Fruit fly (Drosophila melanogaster) whole organism, embryonic: ENCODE data around the gene eIF4G2.

Source experiments
- Asciz ChIP-seq: fragments of 200-800 bp; sonication (Bioruptor generic); optimal IDR thresholded peaks from 2 replicates; lab custom pipeline; 2017; ENCODE audit warnings: missing biosample characterization, mild to moderate bottlenecking, missing genetic modification characterization, missing genetic modification reagents
- CG10267 ChIP-seq: fragments of 200-800 bp; sonication (Bioruptor generic); optimal IDR thresholded peaks from 2 replicates; lab custom pipeline; 2018; ENCODE audit warnings: missing biosample characterization, mild to moderate bottlenecking, missing genetic modification characterization, moderate library complexity
- CG10321 ChIP-seq: fragments of 200-800 bp; sonication (Bioruptor generic); IDR thresholded peaks from 2 replicates; pipeline ENCODE4 v1.3.6; 2022; ENCODE audit warnings: missing biosample characterization, missing genetic modification characterization
- CG10366 ChIP-seq: fragments of 200-800 bp; sonication (Bioruptor generic); IDR thresholded peaks from 2 replicates; pipeline ENCODE4 v1.3.6; 2022; ENCODE audit warnings: missing biosample characterization, missing genetic modification characterization
- CG10431 ChIP-seq: fragments of 200-800 bp; sonication (Bioruptor generic); optimal IDR thresholded peaks from 3 replicates; lab custom pipeline; 2018; ENCODE audit warnings: missing biosample characterization, mild to moderate bottlenecking, missing genetic modification characterization
- CG11247 ChIP-seq: fragments of 200-800 bp; sonication (Bioruptor generic); IDR thresholded peaks from 2 replicates; pipeline ENCODE4 v1.3.6; 2022; ENCODE audit warnings: missing biosample characterization, missing genetic modification characterization
- CG11695 ChIP-seq: fragments of 200-800 bp; sonication (Bioruptor generic); IDR thresholded peaks from 3 replicates; pipeline ENCODE4 v1.3.6; 2022; ENCODE audit warnings: missing biosample characterization, missing genetic modification characterization
- CG12071 ChIP-seq: fragments of 200-800 bp; sonication (Bioruptor generic); optimal IDR thresholded peaks from 3 replicates; lab custom pipeline; 2018; ENCODE audit warnings: missing biosample characterization, mild to moderate bottlenecking, missing genetic modification characterization
- CG12219 ChIP-seq: fragments of 200-800 bp; sonication (Bioruptor generic); optimal IDR thresholded peaks from 3 replicates; lab custom pipeline; 2018; ENCODE audit warnings: missing biosample characterization, mild to moderate bottlenecking, missing genetic modification characterization
- CG14014 ChIP-seq: fragments of 200-800 bp; sonication (Bioruptor generic); IDR thresholded peaks from 2 replicates; pipeline ENCODE4 v1.3.6; 2022; ENCODE audit warnings: missing biosample characterization, missing genetic modification characterization
- CG17385 ChIP-seq: fragments of 200-800 bp; sonication (Bioruptor generic); optimal IDR thresholded peaks from 3 replicates; lab custom pipeline; 2018; ENCODE audit warnings: missing biosample characterization, mild to moderate bottlenecking, missing genetic modification characterization
- CG17568 ChIP-seq: fragments of 200-800 bp; sonication (Bioruptor generic); optimal IDR thresholded peaks from 2 replicates; lab custom pipeline; 2018; ENCODE audit warnings: missing biosample characterization, mild to moderate bottlenecking, missing genetic modification characterization, moderate library complexity
- CG17829 ChIP-seq: fragments of 200-800 bp; optimal IDR thresholded peaks from 2 replicates; lab custom pipeline; 2019; ENCODE audit warnings: missing biosample characterization, mild to moderate bottlenecking, missing genetic modification characterization, moderate library complexity
- CG18262 ChIP-seq: fragments of 200-800 bp; optimal IDR thresholded peaks from 3 replicates; lab custom pipeline; 2019; ENCODE audit warnings: missing biosample characterization, mild to moderate bottlenecking, missing genetic modification characterization, moderate library complexity
- CG18619 ChIP-seq: fragments of 200-800 bp; sonication (Bioruptor generic); optimal IDR thresholded peaks from 3 replicates; lab custom pipeline; 2017; ENCODE audit warnings: missing biosample characterization, mild to moderate bottlenecking, missing genetic modification characterization
- CG2120 ChIP-seq: fragments of 200-800 bp; sonication (Bioruptor generic); optimal IDR thresholded peaks from 3 replicates; lab custom pipeline; 2016; ENCODE audit warnings: missing biosample characterization, missing genetic modification characterization
- CG2889 ChIP-seq: fragments of 200-800 bp; sonication (Bioruptor generic); IDR thresholded peaks from 3 replicates; pipeline ENCODE4 v1.3.6; 2022; ENCODE audit warnings: missing biosample characterization, missing genetic modification characterization
- CG30020 ChIP-seq: fragments of 200-800 bp; optimal IDR thresholded peaks from 2 replicates; lab custom pipeline; 2019; ENCODE audit warnings: missing biosample characterization, mild to moderate bottlenecking, missing genetic modification characterization, moderate library complexity
- CG31224 ChIP-seq: fragments of 200-800 bp; sonication (Bioruptor generic); IDR thresholded peaks from 2 replicates; pipeline ENCODE4 v1.3.6; 2022; ENCODE audit warnings: missing biosample characterization, missing genetic modification characterization
- CG4282 ChIP-seq: fragments of 200-800 bp; sonication (Bioruptor generic); optimal IDR thresholded peaks from 2 replicates; lab custom pipeline; 2016; ENCODE audit warnings: missing biosample characterization, missing genetic modification characterization
- CG4404 ChIP-seq: fragments of 200-800 bp; sonication (Bioruptor generic); IDR thresholded peaks from 2 replicates; pipeline ENCODE4 v1.3.6; 2022; ENCODE audit warnings: missing biosample characterization, missing genetic modification characterization
- CG6683 ChIP-seq: fragments of 200-800 bp; sonication (Bioruptor generic); optimal IDR thresholded peaks from 2 replicates; lab custom pipeline; 2017; ENCODE audit warnings: missing biosample characterization, mild to moderate bottlenecking, missing genetic modification characterization, missing genetic modification reagents
- CG6689 ChIP-seq: fragments of 200-800 bp; sonication (Bioruptor generic); IDR thresholded peaks from 2 replicates; pipeline ENCODE4 v1.3.6; 2022; ENCODE audit warnings: missing biosample characterization, missing genetic modification characterization
- CG7786 ChIP-seq: fragments of 200-800 bp; sonication (Bioruptor generic); optimal IDR thresholded peaks from 2 replicates; lab custom pipeline; 2016; ENCODE audit warnings: missing biosample characterization, missing genetic modification characterization
- CG8478 ChIP-seq: fragments of >200 bp; optimal IDR thresholded peaks from 2 replicates; lab custom pipeline; 2018
- CTCF ChIP-seq: fragments of 200-800 bp; sonication (Bioruptor generic); optimal IDR thresholded peaks from 2 replicates; lab custom pipeline; 2017; ENCODE audit warnings: missing biosample characterization, mild to moderate bottlenecking, missing genetic modification characterization, moderate library complexity
- Gsc ChIP-seq: fragments of 200-800 bp; sonication (Bioruptor generic); IDR thresholded peaks from 2 replicates; pipeline ENCODE4 v1.3.6; 2022; ENCODE audit warnings: missing biosample characterization, missing genetic modification characterization
- HLH3B ChIP-seq: fragments of 200-800 bp; sonication (Bioruptor generic); IDR thresholded peaks from 2 replicates; pipeline ENCODE4 v1.3.6; 2022; ENCODE audit warnings: missing biosample characterization, missing genetic modification characterization
- HLH4C ChIP-seq: fragments of 200-800 bp; sonication (Bioruptor generic); IDR thresholded peaks from 3 replicates; pipeline ENCODE4 v1.3.6; 2022; ENCODE audit warnings: missing biosample characterization, missing genetic modification characterization; ENCODE audit not compliant: partially characterized antibody
- Hey ChIP-seq: fragments of 200-800 bp; sonication (Bioruptor generic); optimal IDR thresholded peaks from 3 replicates; lab custom pipeline; 2018; ENCODE audit warnings: missing biosample characterization, mild to moderate bottlenecking, missing genetic modification characterization
- Hr3 ChIP-seq: fragments of 200-800 bp; sonication (Bioruptor generic); optimal IDR thresholded peaks from 3 replicates; lab custom pipeline; 2016; ENCODE audit warnings: missing biosample characterization, missing genetic modification characterization
- Hr39 ChIP-seq: fragments of >200 bp; optimal IDR thresholded peaks from 2 replicates; lab custom pipeline; 2017
- Jarid2 ChIP-seq: fragments of 200-800 bp; sonication (Bioruptor generic); optimal IDR thresholded peaks from 3 replicates; lab custom pipeline; 2017; ENCODE audit warnings: mild to moderate bottlenecking, missing biosample characterization, missing genetic modification reagents, missing genetic modification characterization
- Mrtf ChIP-seq: fragments of 200-800 bp; sonication (Bioruptor generic); IDR thresholded peaks from 3 replicates; pipeline ENCODE4 v1.3.6; 2022; ENCODE audit warnings: missing biosample characterization, missing genetic modification characterization
- Ptx1 ChIP-seq: fragments of 200-800 bp; sonication (Bioruptor generic); IDR thresholded peaks from 2 replicates; pipeline ENCODE4 v1.3.6; 2022; ENCODE audit warnings: missing biosample characterization, missing genetic modification characterization
- bab2 ChIP-seq: fragments of 200-800 bp; sonication (Bioruptor generic); optimal IDR thresholded peaks from 2 replicates; lab custom pipeline; 2016; ENCODE audit warnings: missing biosample characterization, missing genetic modification characterization
- dm ChIP-seq: fragments of 200-800 bp; sonication (Bioruptor generic); optimal IDR thresholded peaks from 3 replicates; lab custom pipeline; 2016; ENCODE audit warnings: missing biosample characterization, missing genetic modification characterization
- ewg ChIP-seq: fragments of 200-800 bp; sonication (Bioruptor generic); optimal IDR thresholded peaks from 3 replicates; lab custom pipeline; 2017; ENCODE audit warnings: mild to moderate bottlenecking, missing biosample characterization, missing genetic modification reagents, missing genetic modification characterization
- fu2 ChIP-seq: fragments of 200-800 bp; sonication (Bioruptor generic); optimal IDR thresholded peaks from 2 replicates; lab custom pipeline; 2016; ENCODE audit warnings: missing biosample characterization, missing genetic modification characterization
- gsb-n ChIP-seq: fragments of 200-800 bp; sonication (Bioruptor generic); optimal IDR thresholded peaks from 3 replicates; lab custom pipeline; 2018; ENCODE audit warnings: missing biosample characterization, mild to moderate bottlenecking, missing genetic modification characterization
- ham ChIP-seq: fragments of 200-800 bp; sonication (Bioruptor generic); IDR thresholded peaks from 2 replicates; pipeline ENCODE4 v1.3.6; 2022; ENCODE audit warnings: missing biosample characterization, missing genetic modification characterization
- hkb ChIP-seq, 2 experiments: fragments of 200-800 bp in 1 of 2; fragments of >200 bp in 1 of 2; sonication (Bioruptor generic) in 1 of 2; IDR thresholded peaks in 1 of 2; optimal IDR thresholded peaks in 1 of 2; 2 replicates each; pipeline versions ENCODE4 v1.3.6 to Lab custom; 2017 to 2022; ENCODE audit warnings: missing biosample characterization in 1 of 2, missing genetic modification characterization in 1 of 2
- jumu ChIP-seq: fragments of 200-800 bp; sonication (Bioruptor generic); optimal IDR thresholded peaks from 3 replicates; lab custom pipeline; 2016; ENCODE audit warnings: missing biosample characterization, missing genetic modification characterization
- kay ChIP-seq: fragments of 200-800 bp; sonication (Bioruptor generic); optimal IDR thresholded peaks from 2 replicates; lab custom pipeline; 2016; ENCODE audit warnings: missing biosample characterization, missing genetic modification characterization
- mam ChIP-seq: fragments of 200-800 bp; sonication (Bioruptor generic); optimal IDR thresholded peaks from 3 replicates; lab custom pipeline; 2016; ENCODE audit warnings: missing biosample characterization, missing genetic modification characterization
- oc ChIP-seq: fragments of 200-800 bp; sonication (Bioruptor generic); optimal IDR thresholded peaks from 2 replicates; lab custom pipeline; 2018; ENCODE audit warnings: missing biosample characterization, mild to moderate bottlenecking, missing genetic modification characterization, moderate library complexity
- odd ChIP-seq: fragments of 200-800 bp; sonication (Bioruptor generic); optimal IDR thresholded peaks from 2 replicates; lab custom pipeline; 2017; ENCODE audit warnings: missing biosample characterization, mild to moderate bottlenecking, missing genetic modification characterization
- org-1 ChIP-seq: fragments of 200-800 bp; sonication (Bioruptor generic); optimal IDR thresholded peaks from 2 replicates; lab custom pipeline; 2017; ENCODE audit warnings: missing biosample characterization, missing genetic modification characterization
- ssp ChIP-seq: fragments of 200-800 bp; sonication (Bioruptor generic); IDR thresholded peaks from 2 replicates; pipeline ENCODE4 v1.3.6; 2022; ENCODE audit warnings: missing biosample characterization, missing genetic modification characterization
- tin ChIP-seq: fragments of 200-800 bp; sonication (Bioruptor generic); optimal IDR thresholded peaks from 3 replicates; lab custom pipeline; 2016; ENCODE audit warnings: missing biosample characterization, missing genetic modification characterization
- tup ChIP-seq: fragments of 200-800 bp; sonication (Bioruptor generic); optimal IDR thresholded peaks from 2 replicates; lab custom pipeline; 2016; ENCODE audit warnings: missing biosample characterization, mild to moderate bottlenecking, missing genetic modification characterization, moderate library complexity
- wor ChIP-seq: fragments of 200-800 bp; sonication (Bioruptor generic); IDR thresholded peaks from 2 replicates; pipeline ENCODE4 v1.3.6; 2022; ENCODE audit warnings: missing biosample characterization, missing genetic modification characterization

eIF4G2 gene

DNA sequence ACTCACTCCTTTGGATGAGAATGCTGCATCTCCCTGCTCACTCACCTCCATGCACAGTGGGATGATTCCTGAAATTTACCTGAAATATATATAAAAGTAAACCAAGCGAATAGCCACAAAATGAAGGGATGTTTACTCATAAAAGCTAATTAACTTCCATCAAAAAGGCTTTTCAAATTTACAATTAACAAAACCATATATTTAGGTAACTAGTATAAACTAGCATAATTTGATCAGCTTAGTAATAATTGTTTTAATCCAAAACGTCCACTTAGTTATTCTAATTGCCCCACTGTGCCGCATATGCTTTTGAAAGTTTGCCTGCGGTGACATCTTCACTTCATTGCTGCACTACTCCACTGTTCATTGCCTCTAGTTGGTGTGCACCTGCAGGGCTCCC lies 35.1 kb downstream of the eIF4G2 start (continued):
- TF ChIP-seq gsb-n (tag; lab: Kevin White, UChicago) (peak; percentile 88), CG10431 (GFP tag; lab: Kevin White, UChicago) (peak; percentile 66), CG18262 (tag; lab: Kevin White, UChicago) (peak; percentile 94), CG12219 (GFP tag; lab: Kevin White, UChicago) (peak; percentile 75), CG17568 (GFP tag; lab: Kevin White, UChicago) (peak; percentile 43), bab2 (GFP tag; lab: Kevin White, UChicago) (peak; percentile 48), CG4282 (GFP tag; lab: Kevin White, UChicago) (peak; percentile 25), CG10321 (GFP tag; lab: Robert Waterston, UW) (no peak), CG31224 (GFP tag; lab: Robert Waterston, UW) (0 out of 2 replicates have a peak, but pooled peaks have one; percentile 16), ssp (GFP tag; lab: Robert Waterston, UW) (0 out of 2 replicates have a peak, but pooled peaks have one; percentile 26), Jarid2 (peak; percentile 34), CG2889 (GFP tag; lab: Robert Waterston, UW) (no peak), oc (tag; lab: Kevin White, UChicago) (peak; percentile 84), jumu (peak; percentile 68), CG14014 (GFP tag; lab: Robert Waterston, UW) (peak; percentile 36; the same call in 1 of the 2 replicates), CG30020 (peak; percentile 49), CG17829 (tag; lab: Kevin White, UChicago) (peak; percentile 87), Hr39 (lab: Kevin White, UChicago) (no peak), hkb (optimal IDR thresholded peaks at IDR 0.05; lab: Kevin White, UChicago) (no peak), hkb (GFP tag; IDR thresholded peaks at IDR 0.05; lab: Robert Waterston, UW) (peak; percentile 77), Gsc (GFP tag; lab: Robert Waterston, UW) (no peak), CG6683 (GFP tag; lab: Kevin White, UChicago) (peak; percentile 26), mam (no peak), HLH3B (GFP tag; lab: Robert Waterston, UW) (peak; percentile 66), Mrtf (GFP tag; lab: Robert Waterston, UW) (no peak), CG8478 (no peak), odd (GFP tag; lab: Kevin White, UChicago) (peak; percentile 37), CTCF (peak; percentile 24), CG2120 (peak; percentile 28), CG12071 (GFP tag; lab: Kevin White, UChicago) (peak; percentile 41), CG10366 (peak; percentile 49), HLH4C (no peak), Hey (tag; lab: Kevin White, UChicago) (no peak), CG18619 (GFP tag; lab: Kevin White, UChicago) (peak; percentile 50), dm (GFP tag; lab: Kevin White, UChicago) (peak; percentile 39), CG4404 (GFP tag; lab: Robert Waterston, UW) (peak; percentile 51), Ptx1 (GFP tag; lab: Robert Waterston, UW) (peak; percentile 72), Asciz (peak; percentile 71), CG11695 (peak; percentile 39; the same call in 1 of the 3 replicates), tup (GFP tag; lab: Kevin White, UChicago) (peak; percentile 54), wor (GFP tag; lab: Robert Waterston, UW) (peak; percentile 63), CG17385 (GFP tag; lab: Kevin White, UChicago) (peak; percentile 60), CG10267 (tag; lab: Kevin White, UChicago) (peak; percentile 78), CG7786 (GFP tag; lab: Kevin White, UChicago) (peak; percentile 48), tin (peak; percentile 62), CG6689 (GFP tag; lab: Robert Waterston, UW) (peak; percentile 80), Hr3 (GFP tag; lab: Kevin White, UChicago) (peak; percentile 68), ham (GFP tag; lab: Robert Waterston, UW) (no peak), CG11247 (peak; percentile 19; the same call in 1 of the 2 replicates), ewg (GFP tag; lab: Kevin White, UChicago) (peak; percentile 70), org-1 (GFP tag; lab: Kevin White, UChicago) (peak; percentile 63), kay (no peak), fu2 (GFP tag; lab: Kevin White, UChicago) (no peak)
